Fruit fly (Drosophila melanogaster) whole organism, embryonic: Measurements from ENCODE around the gene Traf4.
A peak's percentile ranks its signal among the peaks of the same experiment; 100 is the strongest.

Source experiments
- Atf3 ChIP-seq: fragments of 200-800 bp; sonication (Bioruptor generic); optimal IDR thresholded peaks from 3 replicates; lab custom pipeline; 2016; ENCODE audit warnings: missing biosample characterization, missing genetic modification characterization
- C15 ChIP-seq: fragments of 200-800 bp; sonication (Bioruptor generic); IDR thresholded peaks from 3 replicates; pipeline ENCODE4 v1.3.6; 2022; ENCODE audit warnings: missing biosample characterization, missing genetic modification characterization
- CG10209 ChIP-seq: fragments of 200-800 bp; sonication (Bioruptor generic); optimal IDR thresholded peaks from 3 replicates; lab custom pipeline; 2017; ENCODE audit warnings: missing biosample characterization, mild to moderate bottlenecking, missing genetic modification characterization, missing genetic modification reagents
- CG10267 ChIP-seq: fragments of 200-800 bp; sonication (Bioruptor generic); optimal IDR thresholded peaks from 2 replicates; lab custom pipeline; 2018; ENCODE audit warnings: missing biosample characterization, mild to moderate bottlenecking, missing genetic modification characterization, moderate library complexity
- CG12219 ChIP-seq: fragments of 200-800 bp; sonication (Bioruptor generic); optimal IDR thresholded peaks from 3 replicates; lab custom pipeline; 2018; ENCODE audit warnings: missing biosample characterization, mild to moderate bottlenecking, missing genetic modification characterization
- CG13296 ChIP-seq: fragments of 200-800 bp; sonication (Bioruptor generic); optimal IDR thresholded peaks from 3 replicates; lab custom pipeline; 2018; ENCODE audit warnings: missing biosample characterization, mild to moderate bottlenecking, missing genetic modification characterization
- CG15479 ChIP-seq: fragments of 200-800 bp; sonication (Bioruptor generic); optimal IDR thresholded peaks from 3 replicates; lab custom pipeline; 2019; ENCODE audit warnings: missing biosample characterization, mild to moderate bottlenecking, missing genetic modification characterization, moderate library complexity
- CG17361 ChIP-seq: fragments of 200-800 bp; sonication (Bioruptor generic); IDR thresholded peaks from 3 replicates; pipeline ENCODE4 v1.3.6; 2022; ENCODE audit warnings: missing biosample characterization, missing genetic modification characterization
- CG18011 ChIP-seq: fragments of 200-800 bp; sonication (Bioruptor generic); optimal IDR thresholded peaks from 2 replicates; lab custom pipeline; 2017; ENCODE audit warnings: missing biosample characterization, missing genetic modification characterization, mild to moderate bottlenecking, moderate library complexity, missing genotype
- CG2712 ChIP-seq: fragments of 200-800 bp; optimal IDR thresholded peaks from 3 replicates; lab custom pipeline; 2019; ENCODE audit warnings: missing biosample characterization, mild to moderate bottlenecking, missing genetic modification characterization, moderate library complexity
- CG2875 ChIP-seq: fragments of 200-800 bp; sonication (Bioruptor generic); optimal IDR thresholded peaks from 2 replicates; lab custom pipeline; 2017; ENCODE audit warnings: missing biosample characterization, mild to moderate bottlenecking, missing genetic modification characterization, missing genetic modification reagents
- CG31365 ChIP-seq: fragments of 200-800 bp; sonication (Bioruptor generic); optimal IDR thresholded peaks from 2 replicates; lab custom pipeline; 2018; ENCODE audit warnings: missing biosample characterization, mild to moderate bottlenecking, missing genetic modification characterization
- CG31441 ChIP-seq: fragments of 200-800 bp; sonication (Bioruptor generic); IDR thresholded peaks from 2 replicates; pipeline ENCODE4 v1.3.6; 2022; ENCODE audit warnings: missing biosample characterization, missing genetic modification characterization
- CG3281 ChIP-seq: fragments of 200-800 bp; sonication (Bioruptor generic); optimal IDR thresholded peaks from 3 replicates; lab custom pipeline; 2017; ENCODE audit warnings: missing biosample characterization, mild to moderate bottlenecking, missing genetic modification characterization
- CG3407 ChIP-seq: fragments of 200-800 bp; sonication (Bioruptor generic); optimal IDR thresholded peaks from 2 replicates; lab custom pipeline; 2018; ENCODE audit warnings: missing biosample characterization, mild to moderate bottlenecking, missing genetic modification characterization
- CG3847 ChIP-seq: fragments of 200-800 bp; sonication (Bioruptor generic); IDR thresholded peaks from 2 replicates; pipeline ENCODE4 v1.3.6; 2022; ENCODE audit warnings: missing biosample characterization, missing genetic modification characterization
- CG4282 ChIP-seq: fragments of 200-800 bp; sonication (Bioruptor generic); optimal IDR thresholded peaks from 2 replicates; lab custom pipeline; 2016; ENCODE audit warnings: missing biosample characterization, missing genetic modification characterization
- CG43689 ChIP-seq: fragments of 200-800 bp; sonication (Bioruptor generic); IDR thresholded peaks from 2 replicates; pipeline ENCODE4 v1.3.6; 2022; ENCODE audit warnings: missing biosample characterization, missing genetic modification characterization
- CG4820 ChIP-seq: fragments of 200-800 bp; sonication (Bioruptor generic); optimal IDR thresholded peaks from 3 replicates; lab custom pipeline; 2016; ENCODE audit warnings: missing biosample characterization, missing genetic modification characterization
- CG7556 ChIP-seq: fragments of 200-800 bp; sonication (Bioruptor generic); optimal IDR thresholded peaks from 2 replicates; lab custom pipeline; 2017; ENCODE audit warnings: missing biosample characterization, mild to moderate bottlenecking, missing genetic modification characterization
- CG8478 ChIP-seq: fragments of >200 bp; optimal IDR thresholded peaks from 2 replicates; lab custom pipeline; 2018
- CG9727 ChIP-seq: fragments of 200-800 bp; sonication (Bioruptor generic); optimal IDR thresholded peaks from 3 replicates; lab custom pipeline; 2017; ENCODE audit warnings: missing biosample characterization, mild to moderate bottlenecking, missing genetic modification characterization
- Dbx ChIP-seq: fragments of 200-800 bp; sonication (Bioruptor generic); IDR thresholded peaks from 3 replicates; pipeline ENCODE4 v1.3.6; 2022; ENCODE audit warnings: missing biosample characterization, missing genetic modification characterization
- Dfd ChIP-seq, 2 experiments: fragments of >200 bp; optimal IDR thresholded peaks; 2 replicates each; lab custom pipeline; 2017; ENCODE audit warnings: missing biosample characterization in 2 of 2, missing genetic modification characterization in 2 of 2
- Dip3 ChIP-seq: fragments of 200-800 bp; sonication (Bioruptor generic); optimal IDR thresholded peaks from 3 replicates; lab custom pipeline; 2016; ENCODE audit warnings: missing biosample characterization, missing genetic modification characterization
- Fer2 ChIP-seq: fragments of 200-800 bp; sonication (Bioruptor generic); optimal IDR thresholded peaks from 2 replicates; lab custom pipeline; 2018; ENCODE audit warnings: missing biosample characterization, mild to moderate bottlenecking, missing genetic modification characterization, moderate library complexity
- Gsc ChIP-seq: fragments of 200-800 bp; sonication (Bioruptor generic); IDR thresholded peaks from 2 replicates; pipeline ENCODE4 v1.3.6; 2022; ENCODE audit warnings: missing biosample characterization, missing genetic modification characterization
- Gug ChIP-seq: fragments of 200-800 bp; sonication (Bioruptor generic); IDR thresholded peaks from 4 replicates; pipeline ENCODE4 v1.3.6; 2022; ENCODE audit warnings: missing biosample characterization, missing genetic modification characterization
- MESR4 ChIP-seq: fragments of 200-800 bp; sonication (Bioruptor generic); optimal IDR thresholded peaks from 2 replicates; lab custom pipeline; 2018; ENCODE audit warnings: missing biosample characterization, mild to moderate bottlenecking, missing genetic modification characterization, moderate library complexity
- Neu2 ChIP-seq: fragments of 200-800 bp; sonication (Bioruptor generic); optimal IDR thresholded peaks from 3 replicates; lab custom pipeline; 2016; ENCODE audit warnings: missing biosample characterization, missing genetic modification characterization, borderline replicate concordance
- Six4 ChIP-seq: fragments of 200-800 bp; sonication (Bioruptor generic); optimal IDR thresholded peaks from 2 replicates; lab custom pipeline; 2016; ENCODE audit warnings: missing biosample characterization, missing genetic modification characterization
- Sox102F ChIP-seq: fragments of 200-800 bp; sonication (Bioruptor generic); optimal IDR thresholded peaks from 2 replicates; lab custom pipeline; 2018; ENCODE audit warnings: missing biosample characterization, mild to moderate bottlenecking, missing genetic modification characterization, moderate library complexity
- Usf ChIP-seq: fragments of 200-800 bp; sonication (Bioruptor generic); optimal IDR thresholded peaks from 2 replicates; lab custom pipeline; 2017; ENCODE audit warnings: missing genotype, missing biosample characterization, missing genetic modification characterization
- Vsx1 ChIP-seq: fragments of 200-800 bp; sonication (Bioruptor generic); optimal IDR thresholded peaks from 2 replicates; lab custom pipeline; 2017; ENCODE audit warnings: missing biosample characterization, mild to moderate bottlenecking, missing genetic modification characterization, missing genetic modification reagents
- ap ChIP-seq: fragments of 200-800 bp; sonication (Bioruptor generic); IDR thresholded peaks from 2 replicates; pipeline ENCODE4 v1.3.6; 2022; ENCODE audit warnings: missing biosample characterization, missing genetic modification characterization
- bcd ChIP-seq: fragments of 200-800 bp; sonication (Bioruptor generic); optimal IDR thresholded peaks from 2 replicates; lab custom pipeline; 2017; ENCODE audit warnings: missing biosample characterization, mild to moderate bottlenecking, missing genetic modification characterization
- crol ChIP-seq: fragments of 200-800 bp; sonication (Bioruptor generic); IDR thresholded peaks from 2 replicates; pipeline ENCODE4 v1.3.6; 2022; ENCODE audit warnings: missing biosample characterization, missing genetic modification characterization
- da ChIP-seq: fragments of 200-800 bp; sonication (Bioruptor generic); optimal IDR thresholded peaks from 2 replicates; lab custom pipeline; 2016; ENCODE audit warnings: missing biosample characterization, missing genetic modification characterization
- disco-r ChIP-seq: fragments of 200-800 bp; sonication (Bioruptor generic); optimal IDR thresholded peaks from 2 replicates; lab custom pipeline; 2016; ENCODE audit warnings: missing biosample characterization, missing genetic modification characterization
- emc ChIP-seq: fragments of 200-800 bp; sonication (Bioruptor generic); optimal IDR thresholded peaks from 2 replicates; lab custom pipeline; 2016; ENCODE audit warnings: missing biosample characterization, missing genetic modification characterization
- eve ChIP-seq, 2 experiments: fragments of >200 bp; optimal IDR thresholded peaks; 2 replicates each; lab custom pipeline; 2017; ENCODE audit warnings: missing biosample characterization in 2 of 2, missing genetic modification characterization in 2 of 2
- gem ChIP-seq: fragments of 200-800 bp; sonication (Bioruptor generic); optimal IDR thresholded peaks from 2 replicates; lab custom pipeline; 2019; ENCODE audit warnings: missing biosample characterization, mild to moderate bottlenecking, missing genetic modification characterization, moderate library complexity
- grau ChIP-seq: fragments of 200-800 bp; optimal IDR thresholded peaks from 3 replicates; lab custom pipeline; 2019; ENCODE audit warnings: missing biosample characterization, mild to moderate bottlenecking, missing genetic modification characterization, moderate library complexity
- grn ChIP-seq: fragments of 200-800 bp; sonication (Bioruptor generic); optimal IDR thresholded peaks from 3 replicates; lab custom pipeline; 2017; ENCODE audit warnings: missing biosample characterization, missing genetic modification characterization
- kay ChIP-seq: fragments of 200-800 bp; sonication (Bioruptor generic); optimal IDR thresholded peaks from 2 replicates; lab custom pipeline; 2016; ENCODE audit warnings: missing biosample characterization, missing genetic modification characterization
- lilli ChIP-seq: fragments of 200-800 bp; sonication (Bioruptor generic); optimal IDR thresholded peaks from 3 replicates; lab custom pipeline; 2016; ENCODE audit warnings: missing biosample characterization, missing genetic modification characterization
- schlank ChIP-seq: fragments of 200-800 bp; sonication (Bioruptor generic); optimal IDR thresholded peaks from 2 replicates; lab custom pipeline; 2018; ENCODE audit warnings: missing biosample characterization, mild to moderate bottlenecking, missing genetic modification characterization
- shn ChIP-seq: fragments of 200-800 bp; sonication (Bioruptor generic); optimal IDR thresholded peaks from 3 replicates; lab custom pipeline; 2016; ENCODE audit warnings: missing biosample characterization, missing genetic modification characterization
- tll ChIP-seq, 2 experiments: fragments of 200-800 bp in 1 of 2; fragments of >200 bp in 1 of 2; sonication (Bioruptor generic) in 1 of 2; optimal IDR thresholded peaks; 2 replicates each; lab custom pipeline; 2017 to 2019; ENCODE audit warnings: missing biosample characterization in 2 of 2, missing genetic modification characterization in 2 of 2, mild to moderate bottlenecking in 1 of 2, moderate library complexity in 1 of 2
- toy ChIP-seq: fragments of 200-800 bp; sonication (Bioruptor generic); IDR thresholded peaks from 2 replicates; pipeline ENCODE4 v1.3.6; 2022; ENCODE audit warnings: missing biosample characterization, missing genetic modification characterization
- ttk ChIP-seq: fragments of 200-800 bp; sonication (Bioruptor generic); IDR thresholded peaks from 2 replicates; pipeline ENCODE4 v2.1.2; 2022; ENCODE audit warnings: missing biosample characterization, missing genetic modification characterization
- zen ChIP-seq: fragments of 200-800 bp; sonication (Bioruptor generic); optimal IDR thresholded peaks from 3 replicates; lab custom pipeline; 2018; ENCODE audit warnings: missing biosample characterization, mild to moderate bottlenecking, missing genetic modification characterization, moderate library complexity

The Traf4 gene

dm6 chr2L:4363707-4364270, 2.1 kb downstream of the Traf4 start (continued):
- TF ChIP-seq Dfd (GFP tag; optimal IDR thresholded peaks at IDR 0.05; lab: Kevin White, UChicago) (no peak), Dbx (GFP tag; lab: Robert Waterston, UW) (no peak), CG4820 (GFP tag; lab: Kevin White, UChicago) (no peak), Gsc (no peak), tll (GFP tag; optimal IDR thresholded peaks at IDR 0.05; lab: Kevin White, UChicago) (peak in 1 of 2 experiments; percentile 48), CG3281 (GFP tag; lab: Kevin White, UChicago) (no peak), Usf (GFP tag; lab: Kevin White, UChicago) (no peak), lilli (GFP tag; lab: Kevin White, UChicago) (no peak), grau (no peak), kay (GFP tag; lab: Kevin White, UChicago) (no peak), da (GFP tag; lab: Kevin White, UChicago) (peak; percentile 21), ttk (no peak), CG43689 (GFP tag; lab: Robert Waterston, UW) (no peak), CG18011 (GFP tag; lab: Kevin White, UChicago) (no peak), shn (GFP tag; lab: Kevin White, UChicago) (no peak), CG15479 (GFP tag; lab: Kevin White, UChicago) (peak; percentile 45), emc (GFP tag; lab: Kevin White, UChicago) (no peak), Sox102F (no peak), CG17361 (GFP tag; lab: Robert Waterston, UW) (no peak), toy (GFP tag; lab: Robert Waterston, UW) (no peak), Dip3 (GFP tag; lab: Kevin White, UChicago) (no peak), CG9727 (GFP tag; lab: Kevin White, UChicago) (no peak), CG4282 (GFP tag; lab: Kevin White, UChicago) (no peak), C15 (GFP tag; lab: Robert Waterston, UW) (no peak), MESR4 (GFP tag; lab: Kevin White, UChicago) (no peak), ap (GFP tag; lab: Robert Waterston, UW) (no peak), CG2875 (no peak), Six4 (GFP tag; lab: Kevin White, UChicago) (peak; percentile 22), Gug (GFP tag; lab: Robert Waterston, UW) (no peak), CG2712 (tag; lab: Kevin White, UChicago) (no peak), Fer2 (tag; lab: Kevin White, UChicago) (no peak), grn (no peak), Atf3 (GFP tag; lab: Kevin White, UChicago) (no peak), gem (no peak), CG8478 (lab: Kevin White, UChicago) (no peak), zen (peak; percentile 8), Vsx1 (GFP tag; lab: Kevin White, UChicago) (no peak), bcd (no peak), crol (GFP tag; lab: Robert Waterston, UW) (no peak), CG10267 (tag; lab: Kevin White, UChicago) (no peak), Neu2 (no peak), CG31365 (no peak), CG31441 (GFP tag; lab: Robert Waterston, UW) (no peak), CG13296 (GFP tag; lab: Kevin White, UChicago) (no peak), CG7556 (GFP tag; lab: Kevin White, UChicago) (no peak), eve (GFP tag; optimal IDR thresholded peaks at IDR 0.05; lab: Kevin White, UChicago) (no peak), disco-r (GFP tag; lab: Kevin White, UChicago) (no peak), schlank (tag; lab: Kevin White, UChicago) (no peak), CG3407 (GFP tag; lab: Kevin White, UChicago) (no peak), CG10209 (GFP tag; lab: Kevin White, UChicago) (no peak), CG3847 (GFP tag; lab: Robert Waterston, UW) (no peak), CG12219 (GFP tag; lab: Kevin White, UChicago) (no peak)
